Worm (Caenorhabditis elegans) whole organism, L1 larva: Measurements from ENCODE around the gene C47E12.12.
A peak's percentile ranks its signal among the peaks of the same experiment; 100 is the strongest.

ENCODE experiments used
- C16A3.4 ChIP-seq: fragments of 150-350 bp; optimal IDR thresholded peaks from 2 replicates; lab custom pipeline; 2014; ENCODE audit warnings: missing biosample characterization, missing genetic modification characterization
- C34B4.2 ChIP-seq: sonication (generic microtip); optimal IDR thresholded peaks from 2 replicates; lab custom pipeline; 2017; ENCODE audit warnings: mild to moderate bottlenecking, missing genetic modification characterization, missing compliant biosample characterization
- aha-1 ChIP-seq: fragments of 150-350 bp; optimal IDR thresholded peaks from 2 replicates; lab custom pipeline; 2014; ENCODE audit warnings: missing biosample characterization, missing genetic modification characterization
- aly-2 ChIP-seq: fragments of 150-350 bp; optimal IDR thresholded peaks from 2 replicates; lab custom pipeline; 2014; ENCODE audit warnings: missing biosample characterization, missing genetic modification characterization
- ama-1 ChIP-seq: fragments of 150-350 bp; optimal IDR thresholded peaks from 2 replicates; lab custom pipeline; 2014
- blmp-1 ChIP-seq: fragments of 150-350 bp; optimal IDR thresholded peaks from 2 replicates; lab custom pipeline; 2014; ENCODE audit warnings: missing biosample characterization, missing genetic modification characterization
- ceh-63 ChIP-seq: fragments of 200-800 bp; sonication (Bioruptor generic); optimal IDR thresholded peaks from 2 replicates; lab custom pipeline; 2018; ENCODE audit warnings: mild to moderate bottlenecking, missing genetic modification characterization, missing compliant biosample characterization
- ceh-88 ChIP-seq: fragments of 200-800 bp; sonication (Bioruptor generic); IDR thresholded peaks from 2 replicates; pipeline ENCODE4 v1.3.6; 2022; ENCODE audit warnings: missing genetic modification characterization, missing compliant biosample characterization
- ces-1 ChIP-seq: fragments of 150-350 bp; optimal IDR thresholded peaks from 2 replicates; lab custom pipeline; 2014; ENCODE audit warnings: missing biosample characterization, missing genetic modification reagents, missing genetic modification characterization
- dpl-1 ChIP-seq, 3 experiments: fragments of 150-350 bp in 2 of 3; sonication (generic microtip) in 1 of 3; optimal IDR thresholded peaks; 2 replicates each; lab custom pipeline; 2014 to 2017; ENCODE audit warnings: missing biosample characterization in 3 of 3, missing genetic modification characterization in 3 of 3, missing genetic modification reagents in 3 of 3
- dsc-1 ChIP-seq: sonication (generic microtip); optimal IDR thresholded peaks from 2 replicates; lab custom pipeline; 2016; ENCODE audit warnings: mild to moderate bottlenecking, missing genetic modification characterization, missing compliant biosample characterization
- egl-27 ChIP-seq, 2 experiments: fragments of 150-350 bp in 1 of 2; sonication (generic microtip); optimal IDR thresholded peaks; 3 replicates each; lab custom pipeline; 2017 to 2018; ENCODE audit warnings: missing biosample characterization in 2 of 2, missing genetic modification characterization in 2 of 2, missing genetic modification reagents in 2 of 2
- ets-5 ChIP-seq: fragments of 200-800 bp; sonication (Bioruptor generic); IDR thresholded peaks from 2 replicates; pipeline ENCODE4 v1.3.6; 2022; ENCODE audit warnings: missing genetic modification characterization, missing compliant biosample characterization
- fos-1 ChIP-seq: fragments of 150-350 bp; optimal IDR thresholded peaks from 2 replicates; lab custom pipeline; 2014; ENCODE audit warnings: missing biosample characterization, missing genetic modification characterization
- hlh-17 ChIP-seq: fragments of 200-800 bp; sonication (Bioruptor generic); optimal IDR thresholded peaks from 2 replicates; lab custom pipeline; 2018; ENCODE audit warnings: missing genetic modification characterization, mild to moderate bottlenecking, missing compliant biosample characterization, moderate library complexity, borderline replicate concordance
- hpl-2 ChIP-seq: fragments of 150-350 bp; optimal IDR thresholded peaks from 2 replicates; lab custom pipeline; 2014; ENCODE audit warnings: missing biosample characterization, missing genetic modification reagents, missing genetic modification characterization
- irx-1 ChIP-seq: sonication (generic microtip); optimal IDR thresholded peaks from 2 replicates; lab custom pipeline; 2016; ENCODE audit warnings: missing genetic modification characterization, missing compliant biosample characterization
- isw-1 ChIP-seq: fragments of 200-800 bp; sonication (Bioruptor generic); IDR thresholded peaks from 2 replicates; pipeline ENCODE4 v1.3.6; 2022; ENCODE audit warnings: missing genetic modification characterization, missing compliant biosample characterization
- lin-13 ChIP-seq: fragments of 150-350 bp; optimal IDR thresholded peaks from 2 replicates; lab custom pipeline; 2014; ENCODE audit warnings: missing biosample characterization, missing genetic modification reagents, missing genetic modification characterization
- lsy-2 ChIP-seq, 2 experiments: fragments of 150-350 bp; optimal IDR thresholded peaks; 2 replicates each; lab custom pipeline; 2014; ENCODE audit warnings: missing biosample characterization in 2 of 2, missing genetic modification characterization in 2 of 2
- mab-9 ChIP-seq: fragments of 200-800 bp; sonication (Bioruptor generic); IDR thresholded peaks from 2 replicates; pipeline ENCODE4 v1.3.6; 2022; ENCODE audit warnings: missing genetic modification reagents, missing genetic modification characterization, missing compliant biosample characterization
- mdl-1 ChIP-seq, 2 experiments: fragments of 150-350 bp; optimal IDR thresholded peaks; 2 replicates each; lab custom pipeline; 2014 to 2017; ENCODE audit warnings: missing biosample characterization in 2 of 2, missing genetic modification characterization in 2 of 2, inconsistent platforms in 1 of 2
- nhr-11 ChIP-seq: fragments of 150-350 bp; optimal IDR thresholded peaks from 2 replicates; lab custom pipeline; 2014; ENCODE audit warnings: missing biosample characterization, missing genetic modification characterization
- nhr-12 ChIP-seq: sonication (generic microtip); optimal IDR thresholded peaks from 2 replicates; lab custom pipeline; 2017; ENCODE audit warnings: missing biosample characterization, missing genetic modification characterization
- nhr-20 ChIP-seq: sonication (generic microtip); optimal IDR thresholded peaks from 2 replicates; lab custom pipeline; 2016; ENCODE audit warnings: mild to moderate bottlenecking, missing genetic modification characterization, missing compliant biosample characterization
- nhr-28 ChIP-seq: fragments of 150-350 bp; optimal IDR thresholded peaks from 2 replicates; lab custom pipeline; 2014; ENCODE audit warnings: missing biosample characterization, missing genetic modification characterization
- nhr-47 ChIP-seq: sonication (generic microtip); optimal IDR thresholded peaks from 2 replicates; lab custom pipeline; 2016; ENCODE audit warnings: mild to moderate bottlenecking, missing genetic modification characterization, moderate library complexity, missing compliant biosample characterization
- nhr-71 ChIP-seq: sonication (generic microtip); optimal IDR thresholded peaks from 2 replicates; lab custom pipeline; 2016; ENCODE audit warnings: mild to moderate bottlenecking, missing genetic modification characterization, moderate library complexity, missing compliant biosample characterization
- nhr-76 ChIP-seq: sonication (generic microtip); optimal IDR thresholded peaks from 2 replicates; lab custom pipeline; 2017; ENCODE audit warnings: missing biosample characterization, missing genetic modification characterization
- nhr-77 ChIP-seq: fragments of 150-350 bp; optimal IDR thresholded peaks from 2 replicates; lab custom pipeline; 2014; ENCODE audit warnings: missing biosample characterization, missing genetic modification characterization
- nhr-85 ChIP-seq: sonication (generic microtip); peaks from one replicate; lab custom pipeline; 2016; ENCODE audit warnings: missing genetic modification characterization, inconsistent platforms, missing compliant biosample characterization
- nhr-90 ChIP-seq: sonication (generic microtip); optimal IDR thresholded peaks from 2 replicates; lab custom pipeline; 2016; ENCODE audit warnings: mild to moderate bottlenecking, missing genetic modification characterization, missing compliant biosample characterization; ENCODE audit not compliant: poor library complexity
- pax-3 ChIP-seq: fragments of 200-800 bp; sonication (Bioruptor generic); optimal IDR thresholded peaks from 2 replicates; lab custom pipeline; 2018; ENCODE audit warnings: mild to moderate bottlenecking, missing genetic modification characterization, moderate library complexity, missing compliant biosample characterization
- pqm-1 ChIP-seq: sonication (generic microtip); optimal IDR thresholded peaks from 3 replicates; lab custom pipeline; 2017; ENCODE audit warnings: missing biosample characterization, missing genetic modification characterization
- rnt-1 ChIP-seq: sonication (generic microtip); optimal IDR thresholded peaks from 2 replicates; lab custom pipeline; 2016; ENCODE audit warnings: mild to moderate bottlenecking, missing genetic modification characterization, moderate library complexity, missing compliant biosample characterization
- skn-1 ChIP-seq: fragments of 150-350 bp; optimal IDR thresholded peaks from 2 replicates; lab custom pipeline; 2014; ENCODE audit warnings: missing biosample characterization, missing genetic modification characterization
- snpc-4 ChIP-seq: fragments of 150-350 bp; optimal IDR thresholded peaks from 2 replicates; lab custom pipeline; 2014; ENCODE audit warnings: missing biosample characterization, missing genetic modification characterization
- snu-23 ChIP-seq: sonication (generic microtip); optimal IDR thresholded peaks from 2 replicates; lab custom pipeline; 2016; ENCODE audit warnings: missing genetic modification characterization, missing compliant biosample characterization
- sptf-1 ChIP-seq: fragments of 150-350 bp; optimal IDR thresholded peaks from 2 replicates; lab custom pipeline; 2014; ENCODE audit warnings: missing biosample characterization, missing genetic modification characterization
- tbx-2 ChIP-seq: sonication (generic microtip); optimal IDR thresholded peaks from 2 replicates; lab custom pipeline; 2016; ENCODE audit warnings: missing genetic modification characterization, missing compliant biosample characterization
- tlp-1 ChIP-seq: fragments of 150-350 bp; optimal IDR thresholded peaks from 2 replicates; lab custom pipeline; 2014; ENCODE audit warnings: missing biosample characterization, missing genetic modification characterization
- unc-130 ChIP-seq: fragments of 150-350 bp; optimal IDR thresholded peaks from 2 replicates; lab custom pipeline; 2017; ENCODE audit warnings: missing biosample characterization, missing genetic modification characterization, inconsistent platforms
- unc-98 ChIP-seq: fragments of 200-800 bp; sonication (Bioruptor generic); IDR thresholded peaks from 2 replicates; pipeline ENCODE4 v1.3.6; 2022; ENCODE audit warnings: missing genetic modification characterization, missing compliant biosample characterization
- zip-4 ChIP-seq: fragments of 200-800 bp; sonication (Bioruptor generic); optimal IDR thresholded peaks from 2 replicates; lab custom pipeline; 2018; ENCODE audit warnings: mild to moderate bottlenecking, missing genetic modification characterization, moderate library complexity, missing compliant biosample characterization
- ztf-11 ChIP-seq, 2 experiments: sonication (generic microtip); optimal IDR thresholded peaks; 2 replicates each; lab custom pipeline; 2016 to 2017; ENCODE audit warnings: missing genetic modification characterization in 2 of 2, missing biosample characterization in 1 of 2, missing compliant biosample characterization in 1 of 2
- ztf-4 ChIP-seq: fragments of 150-350 bp; optimal IDR thresholded peaks from 2 replicates; lab custom pipeline; 2014; ENCODE audit warnings: missing biosample characterization, missing genetic modification characterization

Gene C47E12.12

DNA sequence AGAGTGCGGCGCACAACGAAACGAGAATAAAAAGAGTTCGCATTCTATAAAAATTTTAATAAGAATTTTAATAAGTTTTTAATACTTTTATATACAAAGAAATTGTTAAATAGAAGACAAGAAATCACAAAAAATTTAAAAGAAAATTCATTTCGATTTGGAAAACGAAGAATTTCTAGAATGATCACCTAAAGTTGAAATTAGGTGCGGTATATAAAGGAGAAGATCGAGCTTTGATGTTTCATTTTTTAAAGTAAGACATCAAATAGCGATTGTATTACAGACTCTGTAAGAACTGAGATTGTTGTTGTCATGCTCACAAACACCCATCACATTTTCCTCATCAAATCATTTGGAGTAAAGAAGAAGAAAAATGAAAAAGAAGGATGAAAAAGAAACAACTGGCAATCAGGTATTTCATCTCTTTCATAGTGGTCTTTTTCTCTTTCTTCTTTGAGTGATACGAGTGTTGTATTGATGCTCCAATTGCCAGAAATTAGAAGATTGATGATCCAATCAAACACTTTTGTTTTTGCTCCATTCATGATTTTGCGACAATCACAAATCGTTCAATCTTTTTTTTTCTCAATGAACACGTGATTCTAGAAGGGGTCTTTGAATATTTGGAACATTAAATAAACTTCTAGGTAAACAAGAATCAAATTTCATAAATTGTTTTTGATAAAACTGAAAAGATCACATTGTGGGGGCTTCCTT lies 44.2 kb downstream of the C47E12.12 start, which contains the start of gene dur-1 (continued):
- no peak for TF ChIP-seq ztf-4 (tag; lab: Kevin White, UChicago)
- no peak for TF ChIP-seq sptf-1
- no peak for TF ChIP-seq nhr-90 (tag; lab: Kevin White, UChicago)
- peak; percentile 62 for TF ChIP-seq rnt-1
- TF ChIP-seq ets-5 (GFP tag; lab: Robert Waterston, UW): no peak
- peak; percentile 60 to 64 for TF ChIP-seq lsy-2 (tag; optimal IDR thresholded peaks at IDR 0.05; lab: Kevin White, UChicago)
- TF ChIP-seq hlh-17 (GFP tag; lab: Kevin White, UChicago): no peak
- TF ChIP-seq nhr-71: peak; percentile 83
- TF ChIP-seq nhr-85: no peak
- TF ChIP-seq blmp-1 (tag; lab: Kevin White, UChicago): no peak
- no peak for TF ChIP-seq aha-1 (tag; lab: Kevin White, UChicago)
- TF ChIP-seq tbx-2 (tag; lab: Kevin White, UChicago): no peak
- no peak for TF ChIP-seq irx-1 (tag; lab: Kevin White, UChicago)
- TF ChIP-seq nhr-28: no peak
- TF ChIP-seq nhr-11 (tag; lab: Kevin White, UChicago): no peak
- no peak for TF ChIP-seq ces-1 (GFP tag; lab: Kevin White, UChicago)
- TF ChIP-seq ceh-88 (GFP tag; lab: Robert Waterston, UW): no peak
- TF ChIP-seq aly-2: no peak
- TF ChIP-seq tlp-1: no peak
- no peak for TF ChIP-seq C16A3.4 (tag; lab: Kevin White, UChicago)
- no peak for TF ChIP-seq C34B4.2 (tag; lab: Kevin White, UChicago)
- no peak for TF ChIP-seq snpc-4 (tag; lab: Kevin White, UChicago)
- TF ChIP-seq nhr-77 (tag; lab: Kevin White, UChicago): no peak
- no peak for TF ChIP-seq mab-9
- TF ChIP-seq unc-98 (GFP tag; lab: Robert Waterston, UW): no peak
- TF ChIP-seq dsc-1: no peak
- TF ChIP-seq nhr-20: peak; percentile 23
- TF ChIP-seq ztf-11 (tag; optimal IDR thresholded peaks at IDR 0.05; lab: Kevin White, UChicago): no peak
- no peak for TF ChIP-seq ama-1 (lab: Kevin White, UChicago)
- TF ChIP-seq hpl-2 (GFP tag; lab: Kevin White, UChicago): no peak
- TF ChIP-seq nhr-47 (tag; lab: Kevin White, UChicago): no peak
- TF ChIP-seq mdl-1 (tag; optimal IDR thresholded peaks at IDR 0.05; lab: Kevin White, UChicago): no peak
- no peak for TF ChIP-seq dpl-1 (GFP tag; optimal IDR thresholded peaks at IDR 0.05; lab: Kevin White, UChicago)
- TF ChIP-seq isw-1 (GFP tag; lab: Robert Waterston, UW): no peak
- no peak for TF ChIP-seq pax-3 (tag; lab: Kevin White, UChicago)
- TF ChIP-seq zip-4: no peak
- TF ChIP-seq lin-13 (GFP tag; lab: Kevin White, UChicago): no peak
- no peak for TF ChIP-seq egl-27 (tag; optimal IDR thresholded peaks at IDR 0.05; lab: Kevin White, UChicago)
- peak; percentile 44 for TF ChIP-seq snu-23
- TF ChIP-seq, all 84 proteins: peak for 10

DNA sequence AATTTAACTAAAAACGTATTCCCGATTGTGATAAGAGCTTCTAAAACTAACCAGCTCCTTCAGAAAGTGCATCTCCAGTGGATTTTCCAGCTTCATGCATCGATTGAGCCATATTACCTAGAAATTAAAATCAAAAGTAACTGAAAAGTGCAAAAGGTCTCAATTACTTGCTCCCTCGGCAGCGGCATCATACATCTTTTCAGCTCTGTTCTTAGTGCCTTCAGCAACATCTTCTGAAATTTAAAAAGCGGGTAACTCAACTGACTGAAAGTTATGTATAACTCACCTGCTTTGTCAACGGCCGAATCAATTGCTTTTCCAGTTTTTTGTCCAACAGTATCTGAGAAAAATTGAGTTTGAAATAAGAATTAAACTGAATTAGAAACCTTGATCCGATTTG lies 48.1 kb downstream of the C47E12.12 start:
- no peak for TF ChIP-seq nhr-12 (tag; lab: Kevin White, UChicago)
- TF ChIP-seq skn-1 (tag; lab: Kevin White, UChicago): no peak
- TF ChIP-seq pax-3 (tag; lab: Kevin White, UChicago): no peak
- no peak for TF ChIP-seq nhr-77 (tag; lab: Kevin White, UChicago)
- TF ChIP-seq aly-2: no peak
- no peak for TF ChIP-seq unc-130
- TF ChIP-seq lin-13 (GFP tag; lab: Kevin White, UChicago): no peak
- TF ChIP-seq nhr-85: no peak
- TF ChIP-seq ama-1 (lab: Kevin White, UChicago): no peak
- no peak for TF ChIP-seq tlp-1
- TF ChIP-seq nhr-76 (tag; lab: Kevin White, UChicago): no peak
- TF ChIP-seq nhr-11 (tag; lab: Kevin White, UChicago): no peak
- no peak for TF ChIP-seq hpl-2 (GFP tag; lab: Kevin White, UChicago)
- no peak for TF ChIP-seq fos-1 (tag; lab: Kevin White, UChicago)
- TF ChIP-seq hlh-17 (GFP tag; lab: Kevin White, UChicago): no peak
- no peak for TF ChIP-seq ceh-63
- TF ChIP-seq nhr-47 (tag; lab: Kevin White, UChicago): no peak
- no peak for TF ChIP-seq pqm-1 (tag; lab: Kevin White, UChicago)
